Fruit fly (Drosophila melanogaster) whole organism, embryonic: Measurements from ENCODE around the gene CG11279.

Experiments used
- CG10979 ChIP-seq: fragments of 200-800 bp; sonication (Bioruptor generic); optimal IDR thresholded peaks from 2 replicates; lab custom pipeline; 2018; ENCODE audit warnings: missing biosample characterization, mild to moderate bottlenecking, missing genetic modification characterization, moderate library complexity
- CG14050 ChIP-seq: fragments of 200-800 bp; sonication (Bioruptor generic); IDR thresholded peaks from 3 replicates; pipeline ENCODE4 v1.3.6; 2022; ENCODE audit warnings: missing biosample characterization, missing genetic modification characterization
- CG14710 ChIP-seq: fragments of 200-800 bp; sonication (Bioruptor generic); optimal IDR thresholded peaks from 3 replicates; lab custom pipeline; 2019; ENCODE audit warnings: missing biosample characterization, mild to moderate bottlenecking, missing genetic modification characterization, moderate library complexity
- CG1529 ChIP-seq: fragments of 200-800 bp; sonication (Bioruptor generic); optimal IDR thresholded peaks from 3 replicates; lab custom pipeline; 2018; ENCODE audit warnings: missing biosample characterization, missing genetic modification characterization
- CG15479 ChIP-seq: fragments of 200-800 bp; sonication (Bioruptor generic); optimal IDR thresholded peaks from 3 replicates; lab custom pipeline; 2019; ENCODE audit warnings: missing biosample characterization, mild to moderate bottlenecking, missing genetic modification characterization, moderate library complexity
- CG1602 ChIP-seq: fragments of 200-800 bp; sonication (Bioruptor generic); optimal IDR thresholded peaks from 3 replicates; lab custom pipeline; 2016; ENCODE audit warnings: missing biosample characterization, missing genetic modification characterization
- CG1603 ChIP-seq: fragments of 200-800 bp; sonication (Bioruptor generic); optimal IDR thresholded peaks from 2 replicates; lab custom pipeline; 2019; ENCODE audit warnings: missing biosample characterization, mild to moderate bottlenecking, missing genetic modification characterization, moderate library complexity
- CG17359 ChIP-seq: fragments of 200-800 bp; sonication (Bioruptor generic); optimal IDR thresholded peaks from 3 replicates; lab custom pipeline; 2018; ENCODE audit warnings: missing biosample characterization, mild to moderate bottlenecking, missing genetic modification characterization, moderate library complexity
- CG17568 ChIP-seq: fragments of 200-800 bp; sonication (Bioruptor generic); optimal IDR thresholded peaks from 2 replicates; lab custom pipeline; 2018; ENCODE audit warnings: missing biosample characterization, mild to moderate bottlenecking, missing genetic modification characterization, moderate library complexity
- CG17612 ChIP-seq: fragments of 200-800 bp; sonication (Bioruptor generic); IDR thresholded peaks from 2 replicates; pipeline ENCODE4 v1.3.6; 2022; ENCODE audit warnings: missing biosample characterization, missing genetic modification characterization
- CG17829 ChIP-seq: fragments of 200-800 bp; optimal IDR thresholded peaks from 2 replicates; lab custom pipeline; 2019; ENCODE audit warnings: missing biosample characterization, mild to moderate bottlenecking, missing genetic modification characterization, moderate library complexity
- CG1832 ChIP-seq: fragments of 200-800 bp; sonication (Bioruptor generic); optimal IDR thresholded peaks from 2 replicates; lab custom pipeline; 2017; ENCODE audit warnings: missing biosample characterization, mild to moderate bottlenecking, missing genetic modification characterization, inconsistent platforms
- CG18764 ChIP-seq: fragments of 200-800 bp; sonication (Bioruptor generic); optimal IDR thresholded peaks from 3 replicates; lab custom pipeline; 2016; ENCODE audit warnings: missing biosample characterization, missing genetic modification characterization
- CG2712 ChIP-seq: fragments of 200-800 bp; optimal IDR thresholded peaks from 3 replicates; lab custom pipeline; 2019; ENCODE audit warnings: missing biosample characterization, mild to moderate bottlenecking, missing genetic modification characterization, moderate library complexity
- CG31441 ChIP-seq: fragments of 200-800 bp; sonication (Bioruptor generic); IDR thresholded peaks from 2 replicates; pipeline ENCODE4 v1.3.6; 2022; ENCODE audit warnings: missing biosample characterization, missing genetic modification characterization
- CG32772 ChIP-seq: fragments of 200-800 bp; sonication (Bioruptor generic); IDR thresholded peaks from 2 replicates; pipeline ENCODE4 v1.3.6; 2022; ENCODE audit warnings: missing biosample characterization, missing genetic modification characterization
- CG33557 ChIP-seq: fragments of 200-800 bp; sonication (Bioruptor generic); optimal IDR thresholded peaks from 2 replicates; lab custom pipeline; 2019; ENCODE audit warnings: missing biosample characterization, mild to moderate bottlenecking, missing genetic modification characterization, moderate library complexity
- CG34422 ChIP-seq: fragments of 200-800 bp; sonication (Bioruptor generic); IDR thresholded peaks from 3 replicates; pipeline ENCODE4 v1.3.6; 2022; ENCODE audit warnings: missing biosample characterization, missing genetic modification characterization
- CG6813 ChIP-seq: fragments of 200-800 bp; sonication (Bioruptor generic); optimal IDR thresholded peaks from 2 replicates; lab custom pipeline; 2017; ENCODE audit warnings: missing biosample characterization, missing genetic modification characterization, mild to moderate bottlenecking, moderate library complexity, missing genetic modification reagents
- CG7963 ChIP-seq: fragments of 200-800 bp; sonication (Bioruptor generic); IDR thresholded peaks from 3 replicates; pipeline ENCODE4 v1.3.6; 2022; ENCODE audit warnings: missing biosample characterization, missing genetic modification characterization; ENCODE audit not compliant: partially characterized antibody
- CG8388 ChIP-seq: fragments of 200-800 bp; sonication (Bioruptor generic); optimal IDR thresholded peaks from 2 replicates; lab custom pipeline; 2019; ENCODE audit warnings: missing biosample characterization, mild to moderate bottlenecking, missing genetic modification characterization, moderate library complexity
- CG9727 ChIP-seq: fragments of 200-800 bp; sonication (Bioruptor generic); optimal IDR thresholded peaks from 3 replicates; lab custom pipeline; 2017; ENCODE audit warnings: missing biosample characterization, mild to moderate bottlenecking, missing genetic modification characterization
- CG9817 ChIP-seq: fragments of 200-800 bp; sonication (Bioruptor generic); optimal IDR thresholded peaks from 2 replicates; lab custom pipeline; 2018; ENCODE audit warnings: missing biosample characterization, mild to moderate bottlenecking, missing genetic modification characterization, moderate library complexity
- CG9932 ChIP-seq: fragments of 200-800 bp; sonication (Bioruptor generic); IDR thresholded peaks from 2 replicates; pipeline ENCODE4 v1.3.6; 2022; ENCODE audit warnings: missing biosample characterization, missing genetic modification characterization
- Camta ChIP-seq: fragments of 200-800 bp; sonication (Bioruptor generic); optimal IDR thresholded peaks from 2 replicates; lab custom pipeline; 2016; ENCODE audit warnings: missing biosample characterization, missing genetic modification characterization
- D ChIP-seq, 2 experiments: fragments of 200-800 bp in 1 of 2; fragments of >200 bp in 1 of 2; sonication (Bioruptor generic) in 1 of 2; optimal IDR thresholded peaks; 2 replicates in 1 of 2; 3 replicates in 1 of 2; lab custom pipeline; 2017; ENCODE audit warnings: mild to moderate bottlenecking in 1 of 2, missing biosample characterization in 1 of 2, missing genetic modification characterization in 1 of 2, missing genetic modification reagents in 1 of 2
- D19A ChIP-seq: fragments of 200-800 bp; optimal IDR thresholded peaks from 3 replicates; lab custom pipeline; 2019; ENCODE audit warnings: missing biosample characterization, mild to moderate bottlenecking, missing genetic modification characterization, moderate library complexity
- D19B ChIP-seq: fragments of 200-800 bp; sonication (Bioruptor generic); optimal IDR thresholded peaks from 2 replicates; lab custom pipeline; 2017; ENCODE audit warnings: missing biosample characterization, mild to moderate bottlenecking, missing genetic modification characterization
- HLHmδ ChIP-seq: fragments of 200-800 bp; sonication (Bioruptor generic); optimal IDR thresholded peaks from 2 replicates; lab custom pipeline; 2018; ENCODE audit warnings: missing biosample characterization, mild to moderate bottlenecking, missing genetic modification characterization, moderate library complexity
- Hr51 ChIP-seq, 2 experiments: fragments of 200-800 bp; sonication (Bioruptor generic); optimal IDR thresholded peaks; 2 replicates in 1 of 2; 3 replicates in 1 of 2; lab custom pipeline; 2016 to 2018; ENCODE audit warnings: missing biosample characterization in 2 of 2, missing genetic modification characterization in 2 of 2, mild to moderate bottlenecking in 1 of 2, moderate library complexity in 1 of 2
- NC2β ChIP-seq: fragments of 200-800 bp; sonication (Bioruptor generic); optimal IDR thresholded peaks from 2 replicates; lab custom pipeline; 2016; ENCODE audit warnings: missing biosample characterization, missing genetic modification characterization
- NFAT ChIP-seq: fragments of 200-800 bp; sonication (Bioruptor generic); IDR thresholded peaks from 2 replicates; pipeline ENCODE4 v1.3.6; 2022; ENCODE audit warnings: missing biosample characterization, missing genetic modification characterization
- Optix ChIP-seq: fragments of 200-800 bp; sonication (Bioruptor generic); IDR thresholded peaks from 3 replicates; pipeline ENCODE4 v1.3.6; 2022; ENCODE audit warnings: missing biosample characterization, missing genetic modification characterization
- Rfx ChIP-seq: fragments of 200-800 bp; sonication (Bioruptor generic); IDR thresholded peaks from 2 replicates; pipeline ENCODE4 v1.3.6; 2022; ENCODE audit warnings: missing biosample characterization, missing genetic modification characterization
- amos ChIP-seq: fragments of 200-800 bp; sonication (Bioruptor generic); IDR thresholded peaks from 2 replicates; pipeline ENCODE4 v1.3.6; 2022; ENCODE audit warnings: missing biosample characterization, missing genetic modification characterization; ENCODE audit not compliant: partially characterized antibody
- btn ChIP-seq: fragments of 200-800 bp; sonication (Bioruptor generic); optimal IDR thresholded peaks from 2 replicates; lab custom pipeline; 2016; ENCODE audit warnings: missing biosample characterization, missing genetic modification characterization
- croc ChIP-seq: fragments of 200-800 bp; sonication (Bioruptor generic); conservative IDR thresholded peaks from 3 replicates; pipeline ENCODE4 v1.3.6; 2022; ENCODE audit warnings: missing biosample characterization, missing genetic modification characterization
- dimm ChIP-seq: fragments of 200-800 bp; sonication (Bioruptor generic); IDR thresholded peaks from 2 replicates; pipeline ENCODE4 v1.3.6; 2022; ENCODE audit warnings: missing biosample characterization, missing genetic modification characterization
- dmrt11E ChIP-seq: fragments of 200-800 bp; sonication (Bioruptor generic); optimal IDR thresholded peaks from 3 replicates; lab custom pipeline; 2018; ENCODE audit warnings: missing biosample characterization, mild to moderate bottlenecking, missing genetic modification characterization, moderate library complexity
- fu2 ChIP-seq: fragments of 200-800 bp; sonication (Bioruptor generic); optimal IDR thresholded peaks from 2 replicates; lab custom pipeline; 2016; ENCODE audit warnings: missing biosample characterization, missing genetic modification characterization
- gem ChIP-seq: fragments of 200-800 bp; sonication (Bioruptor generic); optimal IDR thresholded peaks from 2 replicates; lab custom pipeline; 2019; ENCODE audit warnings: missing biosample characterization, mild to moderate bottlenecking, missing genetic modification characterization, moderate library complexity
- phol ChIP-seq: fragments of 200-800 bp; sonication (Bioruptor generic); optimal IDR thresholded peaks from 3 replicates; lab custom pipeline; 2018; ENCODE audit warnings: missing biosample characterization, mild to moderate bottlenecking, missing genetic modification characterization, moderate library complexity
- pzg ChIP-seq: fragments of 200-800 bp; sonication (Bioruptor generic); optimal IDR thresholded peaks from 3 replicates; lab custom pipeline; 2018; ENCODE audit warnings: missing biosample characterization, mild to moderate bottlenecking, missing genetic modification characterization, moderate library complexity
- sd ChIP-seq: fragments of 200-800 bp; sonication (Bioruptor generic); optimal IDR thresholded peaks from 3 replicates; lab custom pipeline; 2018; ENCODE audit warnings: missing biosample characterization, mild to moderate bottlenecking, missing genetic modification characterization, moderate library complexity
- sisA ChIP-seq: fragments of 200-800 bp; sonication (Bioruptor generic); IDR thresholded peaks from 2 replicates; pipeline ENCODE4 v1.3.6; 2022; ENCODE audit warnings: missing biosample characterization, missing genetic modification characterization
- tna ChIP-seq: fragments of 200-800 bp; sonication (Bioruptor generic); IDR thresholded peaks from 2 replicates; pipeline ENCODE4 v1.3.6; 2022; ENCODE audit warnings: missing biosample characterization, missing genetic modification characterization; ENCODE audit not compliant: partially characterized antibody
- unpg ChIP-seq: fragments of 200-800 bp; sonication (Bioruptor generic); optimal IDR thresholded peaks from 3 replicates; lab custom pipeline; 2018; ENCODE audit warnings: missing biosample characterization, mild to moderate bottlenecking, missing genetic modification characterization, moderate library complexity
- vfl ChIP-seq: fragments of 200-800 bp; sonication (Bioruptor generic); optimal IDR thresholded peaks from 2 replicates; lab custom pipeline; 2016; ENCODE audit warnings: missing biosample characterization, missing genetic modification characterization
- z ChIP-seq: fragments of 200-800 bp; sonication (Bioruptor generic); IDR thresholded peaks from 3 replicates; pipeline ENCODE4 v1.3.6; 2022; ENCODE audit warnings: missing biosample characterization, missing genetic modification characterization
- zf30C ChIP-seq: fragments of 200-800 bp; sonication (Bioruptor generic); optimal IDR thresholded peaks from 3 replicates; lab custom pipeline; 2018; ENCODE audit warnings: missing biosample characterization, mild to moderate bottlenecking, missing genetic modification characterization

Gene CG11279

DNA sequence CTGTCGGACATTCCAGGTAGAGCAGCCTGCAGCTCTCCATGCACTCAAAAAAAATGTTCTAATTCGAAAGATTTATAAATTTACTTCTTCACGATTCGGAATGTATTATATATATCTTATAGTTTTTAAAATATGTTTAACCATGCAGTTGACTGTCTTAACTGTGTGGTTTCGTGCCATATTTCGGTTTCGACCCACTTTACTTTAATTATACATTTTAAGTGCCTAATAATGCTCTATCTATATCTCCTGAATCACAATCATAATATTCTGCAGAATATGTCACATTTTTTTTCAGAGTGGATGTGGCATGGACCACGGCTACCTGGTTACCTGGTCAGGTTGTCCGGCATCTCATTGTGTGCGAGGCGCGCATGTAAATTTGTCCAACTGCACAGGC, 2.9 kb downstream of the CG11279 start (continued):
- TF ChIP-seq NFAT (GFP tag; lab: Robert Waterston, UW): no peak
- TF ChIP-seq dimm (GFP tag; lab: Robert Waterston, UW): no peak
- no peak for TF ChIP-seq CG17612 (GFP tag; lab: Robert Waterston, UW)
- TF ChIP-seq CG1529: no peak
- no peak for TF ChIP-seq CG6813 (GFP tag; lab: Kevin White, UChicago)
- TF ChIP-seq CG31441 (GFP tag; lab: Robert Waterston, UW): peak; percentile 42
- no peak for TF ChIP-seq amos (GFP tag; lab: Robert Waterston, UW)
- no peak for TF ChIP-seq CG1602 (GFP tag; lab: Kevin White, UChicago)
- no peak for TF ChIP-seq CG1832 (GFP tag; lab: Kevin White, UChicago)
- peak; percentile 67 for TF ChIP-seq dmrt11E
- no peak for TF ChIP-seq CG17568 (GFP tag; lab: Kevin White, UChicago)
- TF ChIP-seq Rfx (GFP tag; lab: Robert Waterston, UW): no peak
- peak; percentile 21; the same call in 1 of the 2 replicates for TF ChIP-seq CG32772 (GFP tag; lab: Robert Waterston, UW)
- TF ChIP-seq CG17359 (tag; lab: Kevin White, UChicago): no peak
- TF ChIP-seq croc: no peak
- no peak for TF ChIP-seq CG7963
- TF ChIP-seq CG10979 (tag; lab: Kevin White, UChicago): peak; percentile 52
- no peak for TF ChIP-seq z
- TF ChIP-seq CG14050: no peak
- no peak for TF ChIP-seq CG9817 (tag; lab: Kevin White, UChicago)
- TF ChIP-seq CG33557 (GFP tag; lab: Kevin White, UChicago): no peak
- TF ChIP-seq D19A (tag; lab: Kevin White, UChicago): peak; percentile 15
- TF ChIP-seq sd (tag; lab: Kevin White, UChicago): no peak
- no peak for TF ChIP-seq fu2 (GFP tag; lab: Kevin White, UChicago)
- TF ChIP-seq CG34422 (GFP tag; lab: Robert Waterston, UW): 0 out of 3 replicates have a peak, but pooled peaks have one; percentile 13
- no peak for TF ChIP-seq Optix (GFP tag; lab: Robert Waterston, UW)
- TF ChIP-seq CG2712: peak; percentile 55
- TF ChIP-seq CG18764 (GFP tag; lab: Kevin White, UChicago): no peak
- TF ChIP-seq Hr51 (GFP tag; optimal IDR thresholded peaks at IDR 0.05; lab: Kevin White, UChicago): no peak
- no peak for TF ChIP-seq CG8388 (GFP tag; lab: Kevin White, UChicago)
- no peak for TF ChIP-seq unpg (GFP tag; lab: Kevin White, UChicago)
- TF ChIP-seq HLHmδ (GFP tag; lab: Kevin White, UChicago): no peak
- no peak for TF ChIP-seq CG9932 (GFP tag; lab: Robert Waterston, UW)
- TF ChIP-seq D19B: no peak
- no peak for TF ChIP-seq tna (GFP tag; lab: Robert Waterston, UW)
- TF ChIP-seq D (optimal IDR thresholded peaks at IDR 0.05; lab: Kevin White, UChicago): no peak
- TF ChIP-seq D (GFP tag; optimal IDR thresholded peaks at IDR 0.05; lab: Kevin White, UChicago): peak; percentile 4
- TF ChIP-seq CG1603: peak; percentile 8
- TF ChIP-seq pzg: no peak
- no peak for TF ChIP-seq vfl (GFP tag; lab: Kevin White, UChicago)
- TF ChIP-seq gem (tag; lab: Kevin White, UChicago): peak; percentile 36
- TF ChIP-seq NC2β: no peak
- TF ChIP-seq sisA (GFP tag; lab: Robert Waterston, UW): no peak
- no peak for TF ChIP-seq btn (GFP tag; lab: Kevin White, UChicago)
- peak; percentile 70 for TF ChIP-seq CG9727
- TF ChIP-seq CG14710: peak; percentile 56
- peak; percentile 15 for TF ChIP-seq phol (tag; lab: Kevin White, UChicago)
- TF ChIP-seq CG15479 (GFP tag; lab: Kevin White, UChicago): peak; percentile 89
- peak; percentile 84 for TF ChIP-seq zf30C (GFP tag; lab: Kevin White, UChicago)
- peak; percentile 35 for TF ChIP-seq CG17829
- TF ChIP-seq Camta: no peak
